Worm (Caenorhabditis elegans): Measurements from ENCODE around the gene ZC239.17.
"Not testable (repeated sequence)": the region's sequence is repeated elsewhere in the genome, so short reads cannot be mapped to it uniquely, and the experiment has no call there.

Gene ZC239.17

ce11 chrII:3191544-3191943 lies 34.1 kb downstream of the ZC239.17 start, which contains the start of gene Y27F2A.9:
Gene Y27F2A.9, minus strand, starts transcription at chrII:3191644.
- not testable (repeated sequence) for TF ChIP-seq ztf-4, daf-12, nhr-237 (tag; optimal IDR thresholded peaks at IDR 0.05)

- TF ChIP-seq unc-62 (GFP tag; optimal IDR thresholded peaks at IDR 0.05); nhr-25 (tag; optimal IDR thresholded peaks at IDR 0.05); fkh-10 (GFP tag; optimal IDR thresholded peaks at IDR 0.05): not testable (repeated sequence)
Measured at ce11 chrII:3189038-3189437, 36.6 kb downstream of the ZC239.17 start, which contains the start of gene Y27F2A.11. Gene Y27F2A.11, plus strand, starts transcription at chrII:3189338.

ce11 chrII:3185848-3186247 lies 39.8 kb downstream of the ZC239.17 start:
- TF ChIP-seq nhr-23 (tag; optimal IDR thresholded peaks at IDR 0.05) (no peak), unc-39 (tag; optimal IDR thresholded peaks at IDR 0.05) (no peak), mml-1 (tag; optimal IDR thresholded peaks at IDR 0.05) (no peak), egl-5 (tag; optimal IDR thresholded peaks at IDR 0.05) (no peak), ceh-9 (tag; optimal IDR thresholded peaks at IDR 0.05) (no peak), nhr-12 (tag; optimal IDR thresholded peaks at IDR 0.05) (no peak), nhr-11 (tag; optimal IDR thresholded peaks at IDR 0.05) (no peak), skn-1 (tag; optimal IDR thresholded peaks at IDR 0.05) (no peak), fkh-10 (GFP tag; optimal IDR thresholded peaks at IDR 0.05) (no peak), pqm-1 (tag; optimal IDR thresholded peaks at IDR 0.05) (no peak), pha-4 (tag; optimal IDR thresholded peaks at IDR 0.05) (no peak), zag-1 (tag; optimal IDR thresholded peaks at IDR 0.05) (no peak), ceh-16 (tag; optimal IDR thresholded peaks at IDR 0.05) (no peak), ztf-11 (tag; optimal IDR thresholded peaks at IDR 0.05) (no peak)

ce11 chrII:3184858-3185257 lies 40.8 kb downstream of the ZC239.17 start, which contains the start of gene sri-78:
Gene sri-78, plus strand, starts transcription at chrII:3185158.
- not testable (repeated sequence) for TF ChIP-seq egl-27, elt-3, zag-1 (tag; optimal IDR thresholded peaks at IDR 0.05)

ce11 chrII:3183300-3183840 lies 42.3 kb downstream of the ZC239.17 start, which contains the start of the genes Y27F2A.6 and Y27F2A.8:
Gene Y27F2A.6, minus strand, starts transcription at chrII:3183400.
Gene Y27F2A.8, plus strand, starts transcription at chrII:3183790.
- TF ChIP-seq fkh-2, daf-12, ceh-28 (tag; optimal IDR thresholded peaks at IDR 0.05): not testable (repeated sequence)

ce11 chrII:3177663-3178062 lies 48.0 kb downstream of the ZC239.17 start, which contains the start of gene sri-40:
Gene sri-40, plus strand, starts transcription at chrII:3177963.
- TF ChIP-seq lsy-12, mml-1, nhr-67 (tag; optimal IDR thresholded peaks at IDR 0.05): not testable (repeated sequence)
